Worm (Caenorhabditis elegans) whole organism, L4 larva: ENCODE measurements around the gene col-89.

Experiments used
- dve-1 ChIP-seq: sonication (generic microtip); optimal IDR thresholded peaks from 2 replicates; lab custom pipeline; 2017; ENCODE audit warnings: antibody characterized with exemption, mild to moderate bottlenecking, missing genetic modification characterization, missing compliant biosample characterization; ENCODE audit not compliant: insufficient read depth
- egl-27 ChIP-seq: sonication (generic microtip); optimal IDR thresholded peaks from 3 replicates; lab custom pipeline; 2017; ENCODE audit warnings: missing biosample characterization, missing genetic modification reagents, missing genetic modification characterization
- fkh-10 ChIP-seq: fragments of 150-350 bp; optimal IDR thresholded peaks from 2 replicates; lab custom pipeline; 2014; ENCODE audit warnings: missing biosample characterization, missing genetic modification reagents, missing genetic modification characterization
- mxl-2 ChIP-seq: fragments of 200-800 bp; sonication (Bioruptor generic); conservative IDR thresholded peaks from 2 replicates; pipeline ENCODE4 v1.3.6; 2022; ENCODE audit warnings: missing genetic modification reagents, missing genetic modification characterization, missing compliant biosample characterization
- nhr-111 ChIP-seq: fragments of 200-800 bp; sonication (Bioruptor generic); optimal IDR thresholded peaks from 2 replicates; lab custom pipeline; 2018; ENCODE audit warnings: mild to moderate bottlenecking, missing genetic modification characterization, missing compliant biosample characterization
- spr-3 ChIP-seq: fragments of 200-800 bp; sonication (Bioruptor generic); optimal IDR thresholded peaks from 2 replicates; lab custom pipeline; 2018; ENCODE audit warnings: mild to moderate bottlenecking, missing genetic modification characterization, missing compliant biosample characterization
- unc-130 ChIP-seq: sonication (generic microtip); optimal IDR thresholded peaks from 2 replicates; lab custom pipeline; 2016; ENCODE audit warnings: missing genetic modification reagents, missing genetic modification characterization, missing compliant biosample characterization

ce11 chrIII:4739975-4740374 lies 8.0 kb upstream of the col-89 start, which contains the start of gene ras-2:
- no peak for TF ChIP-seq nhr-111 (GFP tag; lab: Kevin White, UChicago)
- no peak for TF ChIP-seq dve-1
- no peak for TF ChIP-seq fkh-10 (GFP tag; lab: Kevin White, UChicago)
- no peak for TF ChIP-seq spr-3 (GFP tag; lab: Kevin White, UChicago)
- TF ChIP-seq unc-130 (GFP tag; lab: Kevin White, UChicago) = no peak
- no peak for TF ChIP-seq egl-27 (tag; lab: Kevin White, UChicago)
- no peak for TF ChIP-seq mxl-2
